Worm (Caenorhabditis elegans) whole organism, L3 larva: Measurements from ENCODE around the gene ZK185.5.

ENCODE experiments used
- ZK546.5 ChIP-seq: sonication (generic microtip); optimal IDR thresholded peaks from 2 replicates; lab custom pipeline; 2017; ENCODE audit warnings: missing biosample characterization, missing genetic modification characterization
- fos-1 ChIP-seq: fragments of 150-350 bp; optimal IDR thresholded peaks from 2 replicates; lab custom pipeline; 2014; ENCODE audit warnings: missing biosample characterization, missing genetic modification characterization
- nhr-237 ChIP-seq: fragments of 150-350 bp; optimal IDR thresholded peaks from 2 replicates; lab custom pipeline; 2014; ENCODE audit warnings: missing biosample characterization, missing genetic modification characterization
- snpc-4 ChIP-seq: fragments of 150-350 bp; optimal IDR thresholded peaks from 2 replicates; lab custom pipeline; 2014; ENCODE audit warnings: missing biosample characterization, missing genetic modification characterization
- zag-1 ChIP-seq: fragments of 150-350 bp; optimal IDR thresholded peaks from 2 replicates; lab custom pipeline; 2014; ENCODE audit warnings: missing biosample characterization, missing genetic modification characterization

ce11 chrIV:4557130-4557529 lies 11.4 kb upstream of the ZK185.5 start:
- no peak for TF ChIP-seq nhr-237 (tag; lab: Kevin White, UChicago)
- TF ChIP-seq fos-1 (tag; lab: Kevin White, UChicago) = no peak
- no peak for TF ChIP-seq zag-1
- no peak for TF ChIP-seq ZK546.5
- TF ChIP-seq snpc-4 (tag; lab: Kevin White, UChicago) = no peak
